Fruit fly (Drosophila melanogaster) whole organism, embryonic: ENCODE data around the gene mRpL28.

ENCODE experiments used
- Sox102F ChIP-seq: fragments of 200-800 bp; sonication (Bioruptor generic); optimal IDR thresholded peaks from 2 replicates; lab custom pipeline; 2018; ENCODE audit warnings: missing biosample characterization, mild to moderate bottlenecking, missing genetic modification characterization, moderate library complexity
- lola ChIP-seq, 3 experiments: fragments of >200 bp in 2 of 3; fragments of 200-800 bp in 1 of 3; sonication (Bioruptor generic) in 1 of 3; optimal IDR thresholded peaks; 2 replicates each; lab custom pipeline; 2017 to 2019; ENCODE audit warnings: missing biosample characterization in 3 of 3, missing genetic modification characterization in 3 of 3, mild to moderate bottlenecking in 1 of 3, moderate library complexity in 1 of 3

DNA sequence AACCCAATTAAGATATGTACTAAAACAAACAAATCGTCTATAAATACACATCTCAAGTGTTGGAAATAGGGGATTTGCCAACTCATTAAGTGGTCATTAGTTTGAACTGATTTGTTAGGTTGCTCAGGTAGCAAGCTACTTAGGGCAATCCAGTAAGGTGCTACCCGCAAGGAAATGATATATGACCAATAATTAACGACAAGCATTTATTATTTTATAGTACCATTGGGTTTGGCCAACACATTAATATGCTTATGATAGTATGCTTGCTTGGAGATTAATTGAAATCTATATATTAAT lies 22.0 kb downstream of the mRpL28 start:
- TF ChIP-seq lola (GFP tag; optimal IDR thresholded peaks at IDR 0.05; lab: Kevin White, UChicago) (no peak), Sox102F (GFP tag; lab: Kevin White, UChicago) (no peak)
